Fruit fly (Drosophila melanogaster) whole organism, adult: ENCODE data around the gene mRRF1.

Source experiments
- CG11617 ChIP-seq: fragments of 200-800 bp; sonication (Bioruptor generic); optimal IDR thresholded peaks from 2 replicates; lab custom pipeline; 2017; ENCODE audit warnings: mild to moderate bottlenecking, missing biosample characterization, missing genetic modification reagents, missing genetic modification characterization
- CG12768 ChIP-seq: fragments of 200-800 bp; sonication (Bioruptor generic); optimal IDR thresholded peaks from 2 replicates; lab custom pipeline; 2017; ENCODE audit warnings: missing biosample characterization, missing genetic modification characterization, mild to moderate bottlenecking, moderate library complexity, missing genetic modification reagents
- CG14711 ChIP-seq: fragments of 200-800 bp; sonication (Bioruptor generic); optimal IDR thresholded peaks from 2 replicates; lab custom pipeline; 2018; ENCODE audit warnings: missing biosample characterization, mild to moderate bottlenecking, missing genetic modification characterization, moderate library complexity
- CG1620 ChIP-seq: fragments of 200-800 bp; sonication (Bioruptor generic); optimal IDR thresholded peaks from 2 replicates; lab custom pipeline; 2016; ENCODE audit warnings: missing biosample characterization, missing genetic modification characterization
- CG33017 ChIP-seq: fragments of 200-800 bp; sonication (Bioruptor generic); optimal IDR thresholded peaks from 2 replicates; lab custom pipeline; 2018; ENCODE audit warnings: missing biosample characterization, mild to moderate bottlenecking, missing genetic modification characterization, moderate library complexity
- CG5204 ChIP-seq: fragments of 200-800 bp; sonication (Bioruptor generic); optimal IDR thresholded peaks from 2 replicates; lab custom pipeline; 2016; ENCODE audit warnings: missing biosample characterization, missing genetic modification characterization
- CG7045 ChIP-seq: fragments of 200-800 bp; sonication (Bioruptor generic); optimal IDR thresholded peaks from 2 replicates; lab custom pipeline; 2017; ENCODE audit warnings: missing biosample characterization, mild to moderate bottlenecking, missing genetic modification characterization
- CG7101 ChIP-seq: fragments of 200-800 bp; sonication (Bioruptor generic); optimal IDR thresholded peaks from 2 replicates; lab custom pipeline; 2018; ENCODE audit warnings: missing biosample characterization, mild to moderate bottlenecking, missing genetic modification characterization, moderate library complexity
- Clk ChIP-seq: fragments of 200-800 bp; sonication (Bioruptor generic); optimal IDR thresholded peaks from 2 replicates; lab custom pipeline; 2017; ENCODE audit warnings: missing biosample characterization, missing genetic modification characterization
- Crg-1 ChIP-seq: fragments of 200-800 bp; sonication (Bioruptor generic); optimal IDR thresholded peaks from 2 replicates; lab custom pipeline; 2016; ENCODE audit warnings: missing biosample characterization, missing genetic modification characterization
- Hr96 ChIP-seq: fragments of 200-800 bp; sonication (Bioruptor generic); optimal IDR thresholded peaks from 2 replicates; lab custom pipeline; 2016; ENCODE audit warnings: missing biosample characterization, missing genetic modification characterization
- Mnt ChIP-seq: fragments of 200-800 bp; sonication (Bioruptor generic); optimal IDR thresholded peaks from 2 replicates; lab custom pipeline; 2016; ENCODE audit warnings: missing biosample characterization, mild to moderate bottlenecking, missing genetic modification characterization
- bab1 ChIP-seq: fragments of 200-800 bp; sonication (Bioruptor generic); optimal IDR thresholded peaks from 3 replicates; lab custom pipeline; 2019; ENCODE audit warnings: missing biosample characterization, mild to moderate bottlenecking, missing genetic modification characterization, moderate library complexity
- cic ChIP-seq: fragments of 200-800 bp; sonication (Bioruptor generic); optimal IDR thresholded peaks from 2 replicates; lab custom pipeline; 2017; ENCODE audit warnings: missing biosample characterization, mild to moderate bottlenecking, missing genetic modification characterization, moderate library complexity
- cnc ChIP-seq, 2 experiments: fragments of >200 bp; optimal IDR thresholded peaks; 2 replicates each; lab custom pipeline; 2017
- kay ChIP-seq: fragments of 200-800 bp; sonication (Bioruptor generic); peaks from one replicate; lab custom pipeline; 2016; ENCODE audit warnings: missing biosample characterization, missing genetic modification characterization, borderline replicate concordance
- ovo ChIP-seq: fragments of 200-800 bp; sonication (Bioruptor generic); optimal IDR thresholded peaks from 2 replicates; lab custom pipeline; 2016; ENCODE audit warnings: missing biosample characterization, missing genetic modification characterization
- pad ChIP-seq: fragments of 200-800 bp; sonication (Bioruptor generic); optimal IDR thresholded peaks from 3 replicates; lab custom pipeline; 2017; ENCODE audit warnings: missing biosample characterization, missing genetic modification characterization, mild to moderate bottlenecking, moderate library complexity, missing genetic modification reagents
- tj ChIP-seq: fragments of 200-800 bp; sonication (Bioruptor generic); optimal IDR thresholded peaks from 3 replicates; lab custom pipeline; 2017; ENCODE audit warnings: missing biosample characterization, mild to moderate bottlenecking, missing genetic modification characterization, moderate library complexity
- toe ChIP-seq: fragments of 200-800 bp; sonication (Bioruptor generic); optimal IDR thresholded peaks from 2 replicates; lab custom pipeline; 2016; ENCODE audit warnings: missing biosample characterization, missing genetic modification characterization

Gene mRRF1

DNA sequence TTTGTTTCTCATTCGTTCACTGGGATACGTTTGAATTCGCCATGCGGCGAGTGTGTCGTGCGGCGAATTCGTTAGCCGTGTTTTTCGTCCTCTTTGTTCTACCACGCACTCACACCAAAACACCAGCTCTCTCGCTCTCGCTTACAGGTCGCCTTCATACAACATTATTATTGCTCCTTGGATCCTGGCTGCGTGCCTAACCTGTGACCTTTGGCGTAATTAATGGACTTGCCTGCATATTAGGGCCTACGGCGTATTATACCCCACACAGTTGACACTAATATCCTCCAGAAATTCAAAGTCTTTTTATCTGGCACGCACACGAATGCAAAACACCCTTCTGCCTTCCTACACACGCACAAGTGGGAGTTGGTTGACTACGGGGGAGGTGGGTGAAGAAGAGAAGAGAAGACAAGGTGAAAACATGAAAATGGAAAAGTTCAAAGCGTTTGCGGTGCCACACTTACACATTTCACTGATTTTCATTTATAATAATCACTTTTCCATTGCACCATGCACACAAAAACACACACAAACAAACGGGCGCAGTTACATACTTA lies 46.0 kb downstream of the mRRF1 start:
- TF ChIP-seq toe (GFP tag; lab: Kevin White, UChicago) (no peak), Clk (GFP tag; lab: Kevin White, UChicago) (no peak), CG1620 (GFP tag; lab: Kevin White, UChicago) (no peak), tj (GFP tag; lab: Kevin White, UChicago) (no peak), CG14711 (no peak), cic (GFP tag; lab: Kevin White, UChicago) (no peak), CG7101 (tag; lab: Kevin White, UChicago) (no peak), bab1 (GFP tag; lab: Kevin White, UChicago) (no peak), CG12768 (GFP tag; lab: Kevin White, UChicago) (no peak), CG33017 (tag; lab: Kevin White, UChicago) (no peak), ovo (GFP tag; lab: Kevin White, UChicago) (no peak), pad (GFP tag; lab: Kevin White, UChicago) (no peak)

DNA sequence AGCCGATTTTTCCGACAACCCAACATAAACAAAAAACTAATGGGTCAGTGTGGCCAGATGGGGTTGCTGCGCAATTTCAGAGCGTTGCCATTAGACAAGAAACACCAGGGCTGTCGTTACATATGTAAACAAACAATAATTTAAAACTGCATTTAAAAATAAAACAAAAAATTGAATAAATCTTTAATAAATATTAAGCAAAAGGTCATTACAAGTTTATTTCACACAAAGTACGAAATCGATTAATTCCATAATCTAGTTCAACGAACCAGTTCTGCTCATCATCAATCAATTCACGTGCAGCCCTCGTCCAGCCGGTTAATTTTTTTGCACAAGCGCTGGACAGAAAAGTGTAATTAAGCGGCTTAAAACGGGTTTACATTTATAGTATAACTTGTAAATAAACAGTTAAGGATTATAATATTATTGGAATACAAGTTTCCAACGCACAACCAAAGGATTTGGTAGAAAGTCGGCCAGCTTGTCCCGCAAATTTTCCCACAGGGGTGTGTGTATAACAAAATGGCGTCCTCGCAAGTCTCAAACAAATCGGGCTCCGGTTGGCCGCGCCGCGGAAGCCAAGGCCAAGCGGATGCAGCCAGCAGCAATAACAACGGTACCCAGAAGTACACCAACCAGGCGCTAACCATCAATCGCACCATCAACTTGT lies 46.7 kb downstream of the mRRF1 start, which contains the start of the genes CG4022 and Cpsf5:
CG4022 (minus strand) TSS at position 79 of the 670 bp plus-strand sequence.
Cpsf5 (plus strand) TSS at position 285 of the 670 bp plus-strand sequence.
- TF ChIP-seq CG14711 (peak; percentile 85), CG1620 (GFP tag; lab: Kevin White, UChicago) (peak; percentile 84), Hr96 (GFP tag; lab: Kevin White, UChicago) (no peak), CG5204 (GFP tag; lab: Kevin White, UChicago) (no peak), bab1 (GFP tag; lab: Kevin White, UChicago) (peak; percentile 80), cnc (optimal IDR thresholded peaks at IDR 0.05; lab: Kevin White, UChicago) (no peak), cic (GFP tag; lab: Kevin White, UChicago) (peak; percentile 66), CG12768 (GFP tag; lab: Kevin White, UChicago) (peak; percentile 78), CG11617 (GFP tag; lab: Kevin White, UChicago) (peak; percentile 90), Mnt (GFP tag; lab: Kevin White, UChicago) (peak; percentile 89), tj (GFP tag; lab: Kevin White, UChicago) (peak; percentile 72), kay (GFP tag; lab: Kevin White, UChicago) (peak; percentile 87), Clk (GFP tag; lab: Kevin White, UChicago) (peak; percentile 62), Crg-1 (peak; percentile 77), pad (GFP tag; lab: Kevin White, UChicago) (peak; percentile 61), CG7045 (GFP tag; lab: Kevin White, UChicago) (peak; percentile 83), CG33017 (tag; lab: Kevin White, UChicago) (peak; percentile 84), CG7101 (tag; lab: Kevin White, UChicago) (peak; percentile 88), toe (GFP tag; lab: Kevin White, UChicago) (peak; percentile 91), ovo (GFP tag; lab: Kevin White, UChicago) (peak; percentile 74)
